Worm (Caenorhabditis elegans) whole organism, L3 larva: ENCODE measurements around the gene F47F2.1.

Source experiments
- hmg-11 ChIP-seq: sonication (generic microtip); optimal IDR thresholded peaks from 2 replicates; lab custom pipeline; 2016; ENCODE audit warnings: missing genetic modification characterization, missing compliant biosample characterization
- nhr-12 ChIP-seq: fragments of 150-350 bp; optimal IDR thresholded peaks from 2 replicates; lab custom pipeline; 2014; ENCODE audit warnings: missing biosample characterization, missing genetic modification characterization
- nhr-77 ChIP-seq: fragments of 150-350 bp; optimal IDR thresholded peaks from 2 replicates; lab custom pipeline; 2014; ENCODE audit warnings: missing biosample characterization, missing genetic modification characterization

DNA sequence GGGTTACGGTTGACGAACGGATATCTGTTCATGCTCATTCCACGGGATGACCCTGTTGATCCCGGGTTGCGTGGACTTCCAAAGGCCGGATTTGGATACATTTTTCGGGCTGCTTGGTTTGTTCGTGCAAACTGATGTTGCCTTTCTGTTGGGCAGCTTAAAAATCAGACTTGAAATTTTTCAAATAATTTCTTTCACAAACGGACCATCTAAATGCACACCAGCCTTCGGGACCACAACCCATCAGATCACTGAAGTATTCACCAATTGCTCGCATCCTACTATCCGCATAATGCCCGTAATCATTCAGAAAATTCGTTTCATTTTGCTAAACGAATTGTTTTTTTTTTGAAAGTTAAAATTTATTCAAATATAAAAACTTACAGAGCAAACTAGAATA, 17.2 kb downstream of the F47F2.1 start, which contains the start of gene F47F2.3:
- no peak for TF ChIP-seq nhr-77 (tag; lab: Kevin White, UChicago)
- TF ChIP-seq nhr-12 (tag; lab: Kevin White, UChicago), result no peak
- TF ChIP-seq hmg-11 (tag; lab: Kevin White, UChicago), result no peak
